Fruit fly (Drosophila melanogaster) whole organism: ENCODE results near the gene CG14854.

Experiments
- CG8478 ChIP-seq: fragments of >200 bp; optimal IDR thresholded peaks from 2 replicates; lab custom pipeline; 2018; ENCODE audit warnings: inconsistent platforms
- Dll ChIP-seq: fragments of >200 bp; optimal IDR thresholded peaks from 2 replicates; lab custom pipeline; 2017
- EcR ChIP-seq, 2 experiments: fragments of >200 bp; optimal IDR thresholded peaks; 2 replicates each; lab custom pipeline; 2017; ENCODE audit warnings: missing biosample characterization in 2 of 2, missing genetic modification characterization in 2 of 2, missing genetic modification reagents in 2 of 2
- pan ChIP-seq: fragments of >200 bp; optimal IDR thresholded peaks from 2 replicates; lab custom pipeline; 2017
- psq ChIP-seq: fragments of >200 bp; optimal IDR thresholded peaks from 2 replicates; lab custom pipeline; 2017

dm6 chr3R:14548752-14549151 lies 11.1 kb downstream of the CG14854 start:
- TF ChIP-seq Dll (lab: Kevin White, UChicago), result no peak
- no peak for TF ChIP-seq CG8478 (lab: Kevin White, UChicago)
- no peak for TF ChIP-seq psq
- TF ChIP-seq pan (lab: Kevin White, UChicago), result no peak
- no peak for TF ChIP-seq EcR (GFP tag; optimal IDR thresholded peaks at IDR 0.05; lab: Kevin White, UChicago)
